Worm (Caenorhabditis elegans) whole organism, L4/young adult: ENCODE measurements around the gene F26D2.15.

Experiments
- W03F9.2 ChIP-seq: fragments of 150-350 bp; optimal IDR thresholded peaks from 2 replicates; lab custom pipeline; 2014; ENCODE audit warnings: missing biosample characterization, missing genetic modification characterization
- dao-5 ChIP-seq: sonication (generic microtip); optimal IDR thresholded peaks from 2 replicates; lab custom pipeline; 2016; ENCODE audit warnings: missing genotype, missing genetic modification characterization, moderate library complexity, missing compliant biosample characterization
- him-1 ChIP-seq: sonication (generic microtip); optimal IDR thresholded peaks from 2 replicates; lab custom pipeline; 2016; ENCODE audit warnings: missing genotype, missing genetic modification reagents, missing genetic modification characterization, missing compliant biosample characterization

DNA sequence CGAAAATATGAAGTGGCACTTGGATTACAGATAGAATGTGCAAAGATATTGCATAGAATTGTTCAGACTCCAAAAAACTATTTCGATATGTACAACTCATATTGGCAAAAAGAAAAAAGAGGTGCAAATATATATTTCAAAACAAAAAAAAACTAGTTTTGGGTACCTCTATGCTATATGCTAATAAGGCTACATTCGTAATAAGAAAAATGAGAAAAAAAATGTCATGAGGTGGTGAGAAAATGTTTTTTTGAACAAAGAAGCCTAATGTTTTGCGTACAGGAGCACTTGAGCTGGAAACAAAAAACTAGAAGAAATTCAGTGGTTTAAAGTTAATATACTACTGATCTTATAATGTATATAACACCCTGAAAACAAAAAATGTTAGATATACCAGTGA lies 23.2 kb downstream of the F26D2.15 start, which contains the start of gene srh-142:
- TF ChIP-seq dao-5 (tag; lab: Kevin White, UChicago): no peak
- TF ChIP-seq him-1 (tag; lab: Kevin White, UChicago): no peak
- TF ChIP-seq W03F9.2: no peak
